Fruit fly (Drosophila melanogaster) whole organism, embryonic: Measurements from ENCODE around the gene CG33669.

ENCODE experiments used
- ATbp ChIP-seq: fragments of 200-800 bp; sonication (Bioruptor generic); optimal IDR thresholded peaks from 2 replicates; lab custom pipeline; 2017; ENCODE audit warnings: missing biosample characterization, mild to moderate bottlenecking, missing genetic modification characterization, missing genetic modification reagents
- BEAF-32 ChIP-seq: fragments of 200-800 bp; sonication (Bioruptor generic); optimal IDR thresholded peaks from 3 replicates; lab custom pipeline; 2017; ENCODE audit warnings: missing biosample characterization, missing genetic modification characterization, mild to moderate bottlenecking, moderate library complexity, missing genetic modification reagents
- CG1024 ChIP-seq: fragments of 200-800 bp; sonication (Bioruptor generic); IDR thresholded peaks from 2 replicates; pipeline ENCODE4 v1.3.6; 2022; ENCODE audit warnings: missing biosample characterization, missing genetic modification characterization
- CG11695 ChIP-seq: fragments of 200-800 bp; sonication (Bioruptor generic); IDR thresholded peaks from 3 replicates; pipeline ENCODE4 v1.3.6; 2022; ENCODE audit warnings: missing biosample characterization, missing genetic modification characterization
- CG14710 ChIP-seq: fragments of 200-800 bp; sonication (Bioruptor generic); optimal IDR thresholded peaks from 3 replicates; lab custom pipeline; 2019; ENCODE audit warnings: missing biosample characterization, mild to moderate bottlenecking, missing genetic modification characterization, moderate library complexity
- CG32532 ChIP-seq: fragments of 200-800 bp; sonication (Bioruptor generic); IDR thresholded peaks from 2 replicates; pipeline ENCODE4 v1.3.6; 2022; ENCODE audit warnings: missing biosample characterization, missing genetic modification characterization
- CG33213 ChIP-seq: fragments of 200-800 bp; sonication (Bioruptor generic); optimal IDR thresholded peaks from 3 replicates; lab custom pipeline; 2016; ENCODE audit warnings: missing biosample characterization, missing genetic modification characterization
- CG6765 ChIP-seq: fragments of 200-800 bp; sonication (Bioruptor generic); optimal IDR thresholded peaks from 3 replicates; lab custom pipeline; 2017; ENCODE audit warnings: missing biosample characterization, mild to moderate bottlenecking, missing genetic modification characterization
- CG8281 ChIP-seq: fragments of 200-800 bp; sonication (Bioruptor generic); optimal IDR thresholded peaks from 2 replicates; lab custom pipeline; 2018; ENCODE audit warnings: missing biosample characterization, mild to moderate bottlenecking, missing genetic modification characterization, moderate library complexity
- CG9215 ChIP-seq: fragments of 200-800 bp; sonication (Bioruptor generic); IDR thresholded peaks from 2 replicates; pipeline ENCODE4 v1.3.6; 2022; ENCODE audit warnings: missing biosample characterization, missing genetic modification characterization
- Dfd ChIP-seq, 2 experiments: fragments of >200 bp; optimal IDR thresholded peaks; 2 replicates each; lab custom pipeline; 2017; ENCODE audit warnings: missing biosample characterization in 2 of 2, missing genetic modification characterization in 2 of 2
- Eip74EF ChIP-seq, 2 experiments: fragments of 200-800 bp in 1 of 2; fragments of >200 bp in 1 of 2; sonication (Bioruptor generic) in 1 of 2; optimal IDR thresholded peaks; 2 replicates each; lab custom pipeline; 2017 to 2019; ENCODE audit warnings: missing biosample characterization in 2 of 2, missing genetic modification characterization in 2 of 2, mild to moderate bottlenecking in 1 of 2, moderate library complexity in 1 of 2
- Ets65A ChIP-seq: fragments of 200-800 bp; sonication (Bioruptor generic); peaks from one replicate; lab custom pipeline; 2016; ENCODE audit warnings: missing biosample characterization, missing genetic modification characterization
- Ets97D ChIP-seq: fragments of 200-800 bp; sonication (Bioruptor generic); optimal IDR thresholded peaks from 3 replicates; lab custom pipeline; 2016; ENCODE audit warnings: missing biosample characterization, missing genetic modification characterization
- Gsc ChIP-seq: fragments of 200-800 bp; sonication (Bioruptor generic); IDR thresholded peaks from 2 replicates; pipeline ENCODE4 v1.3.6; 2022; ENCODE audit warnings: missing biosample characterization, missing genetic modification characterization
- H2.0 ChIP-seq: fragments of 200-800 bp; sonication (Bioruptor generic); IDR thresholded peaks from 2 replicates; pipeline ENCODE4 v1.3.6; 2022; ENCODE audit warnings: missing biosample characterization, missing genetic modification characterization
- Hand ChIP-seq: fragments of 200-800 bp; sonication (Bioruptor generic); optimal IDR thresholded peaks from 2 replicates; lab custom pipeline; 2017; ENCODE audit warnings: mild to moderate bottlenecking, missing biosample characterization, missing genetic modification reagents, missing genetic modification characterization
- Hr39 ChIP-seq: fragments of >200 bp; optimal IDR thresholded peaks from 2 replicates; lab custom pipeline; 2017
- MTF-1 ChIP-seq: fragments of 200-800 bp; sonication (Bioruptor generic); optimal IDR thresholded peaks from 2 replicates; lab custom pipeline; 2018; ENCODE audit warnings: missing biosample characterization, mild to moderate bottlenecking, missing genetic modification characterization, borderline replicate concordance
- NC2β ChIP-seq: fragments of 200-800 bp; sonication (Bioruptor generic); optimal IDR thresholded peaks from 2 replicates; lab custom pipeline; 2016; ENCODE audit warnings: missing biosample characterization, missing genetic modification characterization
- NK7.1 ChIP-seq: fragments of 200-800 bp; sonication (Bioruptor generic); optimal IDR thresholded peaks from 3 replicates; lab custom pipeline; 2016; ENCODE audit warnings: missing biosample characterization, missing genetic modification characterization
- Optix ChIP-seq: fragments of 200-800 bp; sonication (Bioruptor generic); IDR thresholded peaks from 3 replicates; pipeline ENCODE4 v1.3.6; 2022; ENCODE audit warnings: missing biosample characterization, missing genetic modification characterization
- Ssrp ChIP-seq: fragments of 200-800 bp; sonication (Bioruptor generic); optimal IDR thresholded peaks from 2 replicates; lab custom pipeline; 2018; ENCODE audit warnings: missing biosample characterization, mild to moderate bottlenecking, missing genetic modification characterization, moderate library complexity
- Tbp ChIP-seq: fragments of >200 bp; optimal IDR thresholded peaks from 2 replicates; lab custom pipeline; 2018; ENCODE audit warnings: missing biosample characterization, missing genetic modification characterization
- Xrp1 ChIP-seq: fragments of 200-800 bp; sonication (Bioruptor generic); IDR thresholded peaks from 2 replicates; pipeline ENCODE4 v1.3.6; 2022; ENCODE audit warnings: missing biosample characterization, missing genetic modification characterization
- al ChIP-seq: fragments of 200-800 bp; sonication (Bioruptor generic); IDR thresholded peaks from 2 replicates; pipeline ENCODE4 v1.3.6; 2022; ENCODE audit warnings: missing biosample characterization, missing genetic modification characterization
- cad ChIP-seq: fragments of >200 bp; optimal IDR thresholded peaks from 2 replicates; lab custom pipeline; 2017; ENCODE audit warnings: missing biosample characterization, missing genetic modification characterization
- ci ChIP-seq: fragments of 200-800 bp; sonication (Bioruptor generic); IDR thresholded peaks from 3 replicates; pipeline ENCODE4 v1.3.6; 2022; ENCODE audit warnings: missing biosample characterization, missing genetic modification characterization
- exex ChIP-seq: fragments of 200-800 bp; sonication (Bioruptor generic); optimal IDR thresholded peaks from 4 replicates; lab custom pipeline; 2018; ENCODE audit warnings: missing biosample characterization, mild to moderate bottlenecking, missing genetic modification characterization, moderate library complexity
- fd64A ChIP-seq: fragments of 200-800 bp; sonication (Bioruptor generic); optimal IDR thresholded peaks from 3 replicates; lab custom pipeline; 2018; ENCODE audit warnings: missing biosample characterization, mild to moderate bottlenecking, missing genetic modification characterization
- ftz-f1 ChIP-seq: fragments of 200-800 bp; sonication (Bioruptor generic); optimal IDR thresholded peaks from 2 replicates; lab custom pipeline; 2016; ENCODE audit warnings: missing biosample characterization, missing genetic modification characterization
- gcm2 ChIP-seq: fragments of 200-800 bp; sonication (Bioruptor generic); optimal IDR thresholded peaks from 2 replicates; lab custom pipeline; 2016; ENCODE audit warnings: missing biosample characterization, missing genetic modification characterization
- gem ChIP-seq: fragments of 200-800 bp; sonication (Bioruptor generic); optimal IDR thresholded peaks from 2 replicates; lab custom pipeline; 2019; ENCODE audit warnings: missing biosample characterization, mild to moderate bottlenecking, missing genetic modification characterization, moderate library complexity
- grn ChIP-seq: fragments of 200-800 bp; sonication (Bioruptor generic); optimal IDR thresholded peaks from 3 replicates; lab custom pipeline; 2017; ENCODE audit warnings: missing biosample characterization, missing genetic modification characterization
- gsb ChIP-seq: fragments of 200-800 bp; sonication (Bioruptor generic); IDR thresholded peaks from 2 replicates; pipeline ENCODE4 v1.3.6; 2022; ENCODE audit warnings: missing biosample characterization, missing genetic modification characterization
- hbn ChIP-seq: fragments of 200-800 bp; sonication (Bioruptor generic); IDR thresholded peaks from 2 replicates; pipeline ENCODE4 v1.3.6; 2022; ENCODE audit warnings: missing biosample characterization, missing genetic modification characterization; ENCODE audit not compliant: partially characterized antibody
- ind ChIP-seq: fragments of 200-800 bp; sonication (Bioruptor generic); optimal IDR thresholded peaks from 3 replicates; lab custom pipeline; 2016; ENCODE audit warnings: missing biosample characterization, missing genetic modification characterization
- jigr1 ChIP-seq: fragments of 200-800 bp; sonication (Bioruptor generic); IDR thresholded peaks from 3 replicates; pipeline ENCODE4 v1.3.6; 2022; ENCODE audit warnings: missing biosample characterization, missing genetic modification characterization
- nau ChIP-seq: fragments of 200-800 bp; sonication (Bioruptor generic); optimal IDR thresholded peaks from 3 replicates; lab custom pipeline; 2017; ENCODE audit warnings: missing biosample characterization, mild to moderate bottlenecking, missing genetic modification characterization, missing genetic modification reagents
- pzg ChIP-seq: fragments of 200-800 bp; sonication (Bioruptor generic); optimal IDR thresholded peaks from 3 replicates; lab custom pipeline; 2018; ENCODE audit warnings: missing biosample characterization, mild to moderate bottlenecking, missing genetic modification characterization, moderate library complexity
- sim ChIP-seq: fragments of 200-800 bp; sonication (Bioruptor generic); IDR thresholded peaks from 2 replicates; pipeline ENCODE4 v1.3.6; 2022; ENCODE audit warnings: missing biosample characterization, missing genetic modification characterization
- slou ChIP-seq: fragments of 200-800 bp; sonication (Bioruptor generic); optimal IDR thresholded peaks from 3 replicates; lab custom pipeline; 2016; ENCODE audit warnings: missing biosample characterization, missing genetic modification characterization
- sqz ChIP-seq: fragments of 200-800 bp; sonication (Bioruptor generic); optimal IDR thresholded peaks from 3 replicates; lab custom pipeline; 2018; ENCODE audit warnings: missing biosample characterization, mild to moderate bottlenecking, missing genetic modification characterization
- stwl ChIP-seq: fragments of 200-800 bp; sonication (Bioruptor generic); optimal IDR thresholded peaks from 3 replicates; lab custom pipeline; 2018; ENCODE audit warnings: missing biosample characterization, mild to moderate bottlenecking, missing genetic modification characterization, moderate library complexity
- sug ChIP-seq: fragments of 200-800 bp; optimal IDR thresholded peaks from 2 replicates; lab custom pipeline; 2019; ENCODE audit warnings: missing biosample characterization, mild to moderate bottlenecking, missing genetic modification characterization, moderate library complexity
- tll ChIP-seq, 2 experiments: fragments of 200-800 bp in 1 of 2; fragments of >200 bp in 1 of 2; sonication (Bioruptor generic) in 1 of 2; optimal IDR thresholded peaks; 2 replicates each; lab custom pipeline; 2017 to 2019; ENCODE audit warnings: missing biosample characterization in 2 of 2, missing genetic modification characterization in 2 of 2, mild to moderate bottlenecking in 1 of 2, moderate library complexity in 1 of 2
- tup ChIP-seq: fragments of 200-800 bp; sonication (Bioruptor generic); optimal IDR thresholded peaks from 2 replicates; lab custom pipeline; 2016; ENCODE audit warnings: missing biosample characterization, mild to moderate bottlenecking, missing genetic modification characterization, moderate library complexity
- twi ChIP-seq: fragments of 200-800 bp; optimal IDR thresholded peaks from 2 replicates; lab custom pipeline; 2019; ENCODE audit warnings: missing biosample characterization, mild to moderate bottlenecking, missing genetic modification characterization, moderate library complexity
- tx ChIP-seq: fragments of 200-800 bp; sonication (Bioruptor generic); optimal IDR thresholded peaks from 2 replicates; lab custom pipeline; 2016; ENCODE audit warnings: missing biosample characterization, missing genetic modification characterization
- usp ChIP-seq: fragments of >200 bp; optimal IDR thresholded peaks from 2 replicates; lab custom pipeline; 2017; ENCODE audit warnings: missing biosample characterization, missing genetic modification characterization
- vfl ChIP-seq: fragments of 200-800 bp; sonication (Bioruptor generic); optimal IDR thresholded peaks from 2 replicates; lab custom pipeline; 2016; ENCODE audit warnings: missing biosample characterization, missing genetic modification characterization
- wek ChIP-seq: fragments of 200-800 bp; sonication (Bioruptor generic); optimal IDR thresholded peaks from 3 replicates; lab custom pipeline; 2018; ENCODE audit warnings: missing biosample characterization, mild to moderate bottlenecking, missing genetic modification characterization, moderate library complexity

Gene CG33669

dm6 chrX:6375636-6376035 lies 24.3 kb downstream of the CG33669 start (continued):
- TF ChIP-seq sug (tag; lab: Kevin White, UChicago) (no peak), ci (GFP tag; lab: Robert Waterston, UW) (peak; percentile 53; the same call in 1 of the 3 replicates), tup (GFP tag; lab: Kevin White, UChicago) (no peak), gcm2 (GFP tag; lab: Kevin White, UChicago) (no peak), Eip74EF (GFP tag; optimal IDR thresholded peaks at IDR 0.05; lab: Kevin White, UChicago) (peak in 1 of 2 experiments; percentile 4), usp (GFP tag; lab: Kevin White, UChicago) (no peak), nau (no peak), CG14710 (tag; lab: Kevin White, UChicago) (peak; percentile 12), hbn (GFP tag; lab: Robert Waterston, UW) (no peak), pzg (GFP tag; lab: Kevin White, UChicago) (no peak), Tbp (GFP tag; lab: Kevin White, UChicago) (no peak), Ets65A (GFP tag; lab: Kevin White, UChicago) (peak; percentile 97), Gsc (GFP tag; lab: Robert Waterston, UW) (no peak), Ets97D (GFP tag; lab: Kevin White, UChicago) (no peak), tll (GFP tag; optimal IDR thresholded peaks at IDR 0.05; lab: Kevin White, UChicago) (no peak), H2.0 (GFP tag; lab: Robert Waterston, UW) (peak; percentile 7; the same call in 1 of the 2 replicates), CG1024 (GFP tag; lab: Robert Waterston, UW) (no peak), CG6765 (peak; percentile 16), tx (GFP tag; lab: Kevin White, UChicago) (no peak), ATbp (GFP tag; lab: Kevin White, UChicago) (peak; percentile 34), fd64A (GFP tag; lab: Kevin White, UChicago) (no peak), CG32532 (GFP tag; lab: Robert Waterston, UW) (no peak), ind (peak; percentile 53), Dfd (GFP tag; optimal IDR thresholded peaks at IDR 0.05; lab: Kevin White, UChicago) (no peak), CG9215 (GFP tag; lab: Robert Waterston, UW) (peak; percentile 29; the same call in 1 of the 2 replicates), Hr39 (lab: Kevin White, UChicago) (no peak), stwl (tag; lab: Kevin White, UChicago) (no peak), al (GFP tag; lab: Robert Waterston, UW) (no peak), CG8281 (tag; lab: Kevin White, UChicago) (no peak), CG33213 (GFP tag; lab: Kevin White, UChicago) (no peak), ftz-f1 (GFP tag; lab: Kevin White, UChicago) (no peak), NC2β (GFP tag; lab: Kevin White, UChicago) (no peak), sim (GFP tag; lab: Robert Waterston, UW) (no peak; the same call in 1 of the 2 replicates), NK7.1 (GFP tag; lab: Kevin White, UChicago) (peak; percentile 4), gem (peak; percentile 73), wek (no peak), twi (tag; lab: Kevin White, UChicago) (no peak), CG11695 (GFP tag; lab: Robert Waterston, UW) (0 out of 3 replicates have a peak, but pooled peaks have one; percentile 22), BEAF-32 (no peak), slou (GFP tag; lab: Kevin White, UChicago) (peak; percentile 16), grn (GFP tag; lab: Kevin White, UChicago) (no peak), jigr1 (GFP tag; lab: Robert Waterston, UW) (no peak), exex (no peak), Xrp1 (peak; percentile 26; the same call in 1 of the 2 replicates), MTF-1 (GFP tag; lab: Kevin White, UChicago) (no peak), Ssrp (tag; lab: Kevin White, UChicago) (peak; percentile 30), sqz (GFP tag; lab: Kevin White, UChicago) (no peak), Optix (GFP tag; lab: Robert Waterston, UW) (no peak), vfl (GFP tag; lab: Kevin White, UChicago) (no peak), Hand (peak; percentile 47), cad (no peak), gsb (no peak)
